Fruit fly (Drosophila melanogaster): ENCODE data around the gene c12.1.
A peak's percentile ranks its signal among the peaks of the same experiment; 100 is the strongest.

c12.1 gene

DNA sequence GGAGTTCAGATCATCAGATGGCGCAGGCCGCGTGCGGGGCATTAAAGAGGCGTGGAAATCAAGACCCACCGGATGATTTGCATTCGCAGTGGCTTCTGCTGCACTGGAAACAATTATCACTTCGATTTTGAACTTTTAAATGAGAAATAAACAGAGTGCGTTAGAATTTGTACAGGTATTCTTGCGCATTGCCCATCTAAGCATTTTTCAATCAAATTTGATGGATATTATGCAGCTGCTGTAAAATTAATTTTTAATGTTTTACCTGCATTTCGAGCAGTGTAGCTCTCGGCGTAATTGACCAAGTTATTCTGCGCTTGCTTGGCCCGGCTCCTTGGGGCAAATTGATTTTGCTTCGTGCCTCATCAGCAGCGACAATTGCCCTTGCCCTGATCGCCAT lies 1.9 kb downstream of the c12.1 start:
- TF ChIP-seq CTCF (optimal IDR thresholded peaks at IDR 0.05), result no peak
- no peak for TF ChIP-seq CG8478 (optimal IDR thresholded peaks at IDR 0.05)

DNA sequence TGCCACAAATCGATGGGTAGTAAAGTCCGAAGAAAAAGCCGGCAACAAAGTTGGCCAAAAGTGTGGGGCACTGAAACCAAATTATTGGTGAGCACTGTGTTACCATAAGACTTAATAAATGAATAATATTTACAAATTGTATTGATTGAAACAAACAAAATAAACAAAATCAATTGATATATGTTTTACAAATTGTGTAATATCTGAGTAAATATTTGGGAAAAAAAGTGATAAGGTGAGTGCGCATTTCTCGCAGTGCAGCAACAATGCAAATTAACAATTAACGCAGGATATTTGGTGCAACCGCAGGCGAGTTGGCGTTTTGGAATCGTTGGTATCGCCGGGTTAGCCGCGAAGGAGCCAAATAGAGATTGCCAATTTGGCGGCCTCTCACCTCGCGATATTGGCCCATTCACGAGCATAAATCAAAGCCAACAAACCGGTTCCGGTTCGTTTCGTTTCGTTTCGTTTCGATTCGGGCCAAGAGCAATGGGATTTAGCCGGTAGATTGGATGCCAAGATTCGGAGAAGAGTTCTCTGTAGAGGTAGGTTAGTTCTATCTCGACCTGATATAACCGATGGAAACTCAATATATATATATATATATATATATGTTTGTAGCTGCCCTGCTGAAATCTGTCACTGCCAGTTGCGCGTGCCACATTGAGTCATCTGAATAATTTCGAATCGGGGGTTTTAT lies 8.9 kb downstream of the c12.1 start:
- TF ChIP-seq CTCF (optimal IDR thresholded peaks at IDR 0.05) (no peak), CG8478 (optimal IDR thresholded peaks at IDR 0.05) (no peak)

DNA sequence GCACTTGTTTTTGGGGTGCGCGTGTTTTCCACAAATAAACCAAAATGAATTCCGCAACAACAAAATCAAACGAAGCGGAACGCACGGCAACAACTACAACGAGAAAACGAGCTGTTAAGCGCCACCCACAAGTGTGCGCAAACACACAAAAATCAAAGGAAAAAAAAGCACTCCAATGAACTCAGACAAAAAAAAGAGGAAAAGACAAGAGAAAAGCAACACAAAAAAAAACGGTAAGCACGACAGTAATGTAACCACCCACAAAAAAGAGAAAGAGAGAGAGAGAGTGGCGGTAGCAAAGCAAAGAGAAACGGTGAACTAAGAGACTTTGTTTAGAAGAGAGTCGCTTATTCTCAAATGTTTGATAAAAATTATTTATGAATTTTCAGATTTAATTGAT lies 13.3 kb downstream of the c12.1 start:
- TF ChIP-seq CG8478 (optimal IDR thresholded peaks at IDR 0.05), result no peak

DNA sequence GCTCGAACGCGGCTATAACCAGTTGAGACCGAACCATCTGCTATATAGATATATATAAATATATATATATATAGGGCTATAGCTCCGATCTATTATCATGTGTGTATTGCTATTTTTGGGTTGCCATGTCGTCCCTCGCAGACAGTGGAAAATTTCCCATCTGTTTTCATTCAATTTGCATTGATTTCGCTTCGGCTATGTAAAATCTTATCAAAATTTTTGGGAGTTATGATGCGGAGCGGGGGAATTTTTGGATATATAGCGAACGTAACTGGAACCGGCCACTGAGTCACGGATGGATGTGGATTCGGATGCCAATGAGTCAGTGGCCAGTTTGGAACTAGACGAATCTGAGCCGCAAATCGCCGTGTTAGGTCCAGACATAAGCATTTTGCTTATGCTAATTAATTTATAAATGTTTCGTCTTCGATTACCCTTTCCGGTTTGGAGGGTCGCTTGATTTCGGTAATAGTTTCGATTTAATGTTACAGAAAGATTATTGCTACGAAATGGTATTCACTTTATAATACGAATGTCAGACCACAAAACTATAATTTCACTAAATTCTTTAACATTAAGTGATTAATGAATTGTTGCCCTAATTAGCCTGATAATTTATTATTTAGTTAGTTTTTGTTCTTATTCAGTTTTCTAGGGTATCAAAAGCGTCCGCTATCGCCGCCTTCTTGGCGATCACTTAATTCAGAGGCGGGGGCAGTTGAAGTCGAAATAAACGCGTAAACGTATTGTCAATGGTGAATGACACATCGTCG lies 21.2 kb downstream of the c12.1 start:
- no peak for TF ChIP-seq CG8478 (optimal IDR thresholded peaks at IDR 0.05)
- TF ChIP-seq CTCF (optimal IDR thresholded peaks at IDR 0.05), result no peak

DNA sequence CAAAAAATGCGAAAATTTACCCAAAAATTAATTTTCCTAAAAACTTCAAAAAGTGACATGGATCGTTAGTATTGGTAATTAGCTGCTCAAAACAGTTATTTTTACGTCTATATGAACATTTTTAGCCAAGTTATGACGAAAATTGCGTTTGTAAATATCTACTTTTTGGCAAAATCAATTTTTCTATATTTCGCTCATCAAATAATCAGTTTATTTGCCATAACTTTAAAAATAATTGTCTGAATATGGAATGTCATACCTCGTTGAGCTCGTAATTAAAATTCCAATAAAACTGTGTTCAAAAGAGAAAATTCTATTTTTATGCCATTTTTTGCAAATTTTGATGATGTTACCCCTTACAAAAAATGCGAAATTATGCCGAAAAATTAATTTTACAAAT lies 22.5 kb downstream of the c12.1 start:
- no peak for TF ChIP-seq CG8478 (optimal IDR thresholded peaks at IDR 0.05)
- no peak for TF ChIP-seq CTCF (optimal IDR thresholded peaks at IDR 0.05)

DNA sequence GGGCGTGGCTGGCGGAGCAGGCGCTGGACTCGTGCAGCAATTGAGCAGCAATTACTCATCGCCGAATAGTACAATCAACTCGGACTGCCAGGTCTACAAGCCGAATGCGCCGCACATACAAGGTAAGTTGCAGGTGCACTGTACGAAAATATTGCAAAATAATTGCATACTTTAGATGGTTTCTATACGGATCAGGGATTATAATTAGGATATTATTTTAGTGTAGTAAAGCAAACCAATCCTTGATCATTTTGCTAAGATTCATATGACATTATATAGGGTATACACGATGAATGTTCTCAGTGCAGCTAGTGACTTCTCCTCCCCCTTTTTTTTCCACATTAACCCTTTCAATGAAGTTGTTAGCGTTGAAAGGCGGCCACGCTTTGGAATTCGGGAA lies 23.5 kb downstream of the c12.1 start:
- TF ChIP-seq CTCF (optimal IDR thresholded peaks at IDR 0.05), result no peak
- no peak for TF ChIP-seq CG8478 (optimal IDR thresholded peaks at IDR 0.05)

DNA sequence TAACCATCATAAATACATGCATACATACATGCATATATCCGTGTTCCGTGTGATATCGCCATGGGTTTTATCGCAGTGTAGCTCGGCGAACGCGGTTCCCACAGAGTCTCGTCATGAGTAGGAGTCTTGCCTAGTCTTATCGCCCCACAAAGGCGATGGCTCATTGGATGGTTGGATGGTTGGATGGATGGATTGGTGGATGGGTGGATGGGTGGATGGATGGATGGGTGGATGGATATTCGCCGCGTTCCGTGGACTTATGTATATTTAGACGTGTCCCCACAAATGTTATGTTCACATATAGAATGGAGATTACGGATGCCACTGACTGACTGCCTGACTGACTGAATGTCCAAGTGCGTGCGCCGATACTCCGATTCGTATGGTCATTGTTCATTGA lies 27.8 kb downstream of the c12.1 start:
- TF ChIP-seq CG8478 (optimal IDR thresholded peaks at IDR 0.05) (no peak), CTCF (optimal IDR thresholded peaks at IDR 0.05) (no peak)

DNA sequence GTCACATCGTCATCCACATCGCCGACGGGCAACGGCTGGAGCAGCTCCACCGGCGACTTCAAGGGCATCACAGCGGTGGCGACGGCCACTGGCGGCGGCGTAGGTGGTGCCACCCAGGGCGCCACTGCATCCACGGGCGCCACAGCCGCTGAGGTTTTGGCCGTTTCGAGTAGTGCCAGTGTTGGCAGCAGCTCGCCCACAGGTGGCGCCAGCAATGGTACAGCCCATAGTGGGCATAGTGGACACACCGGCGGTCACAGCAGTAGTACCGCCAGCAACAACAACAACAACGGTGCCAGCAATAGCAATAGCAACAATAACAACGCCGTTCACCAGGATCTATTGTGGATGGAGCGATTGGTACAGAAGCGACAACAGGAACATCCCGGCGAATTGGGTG lies 32.6 kb downstream of the c12.1 start:
- TF ChIP-seq CTCF (optimal IDR thresholded peaks at IDR 0.05) (peak; percentile 78 to 85), CG8478 (optimal IDR thresholded peaks at IDR 0.05) (no peak)

DNA sequence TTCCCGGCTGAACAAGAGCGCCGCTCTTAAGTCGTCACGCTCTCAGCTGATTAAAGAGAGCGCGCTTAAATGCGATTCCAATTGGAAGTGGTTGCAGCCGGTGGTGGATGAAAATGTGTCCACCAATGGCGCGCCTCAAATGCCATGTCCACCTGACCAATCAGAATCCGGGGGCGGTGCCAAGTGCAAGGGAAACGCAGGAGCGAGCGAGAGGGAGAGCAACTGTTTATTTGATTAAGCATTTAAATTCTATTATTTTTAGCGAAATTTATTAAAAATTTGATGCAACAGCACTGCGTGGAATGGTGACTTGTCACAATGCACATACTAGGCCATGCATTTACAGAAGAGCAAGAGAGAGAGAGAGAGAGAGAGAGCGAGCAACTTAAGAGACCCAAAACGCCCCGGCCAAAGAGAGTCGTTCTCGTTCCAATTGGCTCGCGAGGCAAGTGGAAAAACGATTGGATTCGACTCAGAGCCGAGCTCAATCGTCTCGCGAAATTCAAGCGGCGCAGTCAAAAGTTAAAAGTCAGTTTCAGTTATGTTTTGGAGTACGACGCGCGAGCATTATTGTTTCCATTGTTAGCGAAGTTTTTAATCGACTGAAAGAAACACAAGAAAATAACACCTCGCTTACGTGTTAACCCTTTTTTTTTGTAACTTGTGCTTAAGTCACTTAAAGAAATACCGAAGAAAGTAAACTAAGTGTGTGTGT lies 34.8 kb downstream of the c12.1 start, which contains the start of gene lz:
Gene lz (plus strand): TSS at position 626 of the 715 bp plus-strand sequence.
- TF ChIP-seq CTCF (optimal IDR thresholded peaks at IDR 0.05) (no peak), CG8478 (optimal IDR thresholded peaks at IDR 0.05) (no peak)

DNA sequence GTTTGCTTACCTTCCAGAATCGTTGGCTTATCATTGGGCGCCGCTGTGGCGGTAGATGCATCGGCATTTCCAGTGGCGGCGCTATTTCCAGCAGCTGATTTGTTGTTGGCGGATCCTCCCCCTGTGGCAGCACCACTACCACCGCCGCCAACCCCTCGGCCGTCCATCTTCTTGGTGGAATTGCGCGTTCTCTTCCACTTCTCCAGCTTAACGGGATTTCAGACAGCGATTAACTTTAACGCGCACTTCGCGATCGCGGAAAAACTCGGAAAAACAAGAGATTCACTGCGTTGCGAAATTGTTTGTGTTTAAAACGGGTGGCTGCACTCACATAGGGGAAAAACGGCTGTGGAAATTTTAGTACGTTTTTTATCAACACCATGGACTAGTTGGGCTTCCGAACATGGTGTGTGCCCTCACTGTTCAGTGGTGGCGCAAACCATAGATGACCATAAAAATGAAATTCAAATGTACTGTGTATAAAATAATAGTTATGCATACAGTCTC lies 36.2 kb downstream of the c12.1 start, which contains the start of gene c11.1:
Gene c11.1 (minus strand): TSS at position 335 of the 507 bp plus-strand sequence.
- TF ChIP-seq CG8478 (optimal IDR thresholded peaks at IDR 0.05) (no peak), CTCF (optimal IDR thresholded peaks at IDR 0.05) (peak; percentile 58 to 69)

DNA sequence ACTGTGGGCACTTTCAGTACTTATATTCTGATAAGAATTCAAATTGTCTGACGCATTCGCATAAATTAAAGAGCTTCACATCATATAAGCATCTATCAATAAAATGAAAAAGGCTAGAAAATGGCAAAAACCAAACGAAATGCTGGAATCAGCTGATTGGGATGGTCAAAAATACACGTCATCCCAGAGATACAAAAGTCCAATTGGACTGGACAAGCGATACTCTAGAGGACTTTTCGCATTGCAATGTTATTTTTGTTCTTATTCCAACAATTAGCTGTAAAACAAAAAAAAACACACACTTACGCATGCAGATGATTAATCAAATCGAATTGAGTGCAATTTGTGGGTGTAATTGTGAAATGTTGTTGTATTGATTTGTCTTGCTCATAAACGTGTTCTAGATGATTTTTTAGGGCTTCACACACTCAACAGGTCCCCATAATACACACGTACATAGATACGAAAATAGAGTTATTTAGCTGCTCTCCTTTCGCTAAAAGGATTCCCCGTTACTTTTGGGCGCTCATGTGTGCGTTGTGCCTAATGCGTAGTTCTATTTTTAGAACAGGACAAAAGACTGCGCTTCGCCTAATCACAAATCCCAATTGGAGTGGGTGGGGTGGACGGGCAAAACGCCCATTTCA lies 36.9 kb downstream of the c12.1 start:
- no peak for TF ChIP-seq CG8478 (optimal IDR thresholded peaks at IDR 0.05)
- no peak for TF ChIP-seq CTCF (optimal IDR thresholded peaks at IDR 0.05)

DNA sequence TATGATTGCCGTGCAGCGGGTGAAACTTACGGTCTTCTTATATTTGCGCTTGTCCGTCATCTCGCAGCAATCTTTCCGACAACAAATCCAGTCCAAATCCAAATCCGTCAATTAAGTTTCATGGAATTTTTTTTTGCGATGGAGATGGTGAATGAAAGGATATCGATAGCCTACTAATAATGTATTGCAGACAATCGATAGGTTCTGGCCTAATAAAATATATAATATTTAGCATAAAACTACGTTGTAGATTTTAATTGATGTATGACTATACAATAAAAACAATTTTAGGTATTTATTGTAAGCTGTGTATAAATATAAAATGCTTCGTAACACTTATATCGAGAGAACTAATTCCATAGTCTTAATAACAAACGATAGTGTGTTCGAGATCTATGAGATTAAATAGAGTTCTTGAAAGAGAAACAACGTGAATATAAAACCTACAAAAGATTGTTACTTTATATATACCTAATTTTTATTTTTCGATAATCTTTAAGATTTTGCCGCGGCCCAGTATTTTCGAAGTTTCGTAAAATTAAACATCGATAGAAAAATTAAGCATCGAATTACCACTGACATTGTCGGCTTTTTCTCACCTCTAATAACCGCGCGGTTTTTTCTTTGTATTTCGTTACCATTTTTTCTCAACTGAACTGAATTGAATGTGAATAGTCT lies 46.1 kb downstream of the c12.1 start, which contains the start of the genes Cfp1 and Aladin:
Gene Cfp1 (minus strand): TSS at position 131 of the 678 bp plus-strand sequence.
Gene Aladin (plus strand): TSS at position 584 of the 678 bp plus-strand sequence.
- no peak for TF ChIP-seq CTCF (optimal IDR thresholded peaks at IDR 0.05)
- TF ChIP-seq CG8478 (optimal IDR thresholded peaks at IDR 0.05), result no peak

DNA sequence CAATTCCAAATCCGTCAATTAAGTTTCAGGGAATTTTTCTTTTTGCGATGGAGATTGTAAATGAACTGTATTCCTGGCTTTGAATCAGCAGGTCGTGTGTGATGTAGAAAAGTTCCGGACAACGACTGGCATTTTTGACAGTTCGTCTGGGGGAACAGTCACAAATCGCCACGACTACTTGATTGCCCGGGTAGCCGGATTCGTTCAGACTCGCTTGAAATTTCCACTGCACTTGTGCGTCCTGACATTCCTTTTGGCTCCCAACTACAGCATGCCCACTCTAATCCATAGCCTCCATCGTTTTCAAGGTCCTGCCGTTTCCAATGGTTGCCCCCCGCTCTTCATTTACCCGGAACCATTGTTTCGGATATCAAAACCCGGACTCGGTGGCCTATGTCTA lies 49.2 kb downstream of the c12.1 start, which contains the start of gene CG17440:
Gene CG17440 (minus strand): TSS at position 101 of the 400 bp plus-strand sequence.
- TF ChIP-seq CTCF (optimal IDR thresholded peaks at IDR 0.05), result no peak
- TF ChIP-seq CG8478 (optimal IDR thresholded peaks at IDR 0.05), result no peak
